Worm (Caenorhabditis elegans) whole organism, L2 larva: ENCODE measurements around the gene D1022.3.
A peak's percentile ranks its signal among the peaks of the same experiment; 100 is the strongest.

Source experiments
- C34F6.9 ChIP-seq: fragments of 150-350 bp; optimal IDR thresholded peaks from 2 replicates; lab custom pipeline; 2014; ENCODE audit warnings: missing biosample characterization, missing genetic modification characterization
- R02D3.7 ChIP-seq: fragments of 150-350 bp; optimal IDR thresholded peaks from 2 replicates; lab custom pipeline; 2014; ENCODE audit warnings: missing biosample characterization, missing genetic modification characterization
- alr-1 ChIP-seq: fragments of 150-350 bp; optimal IDR thresholded peaks from 2 replicates; lab custom pipeline; 2014; ENCODE audit warnings: missing biosample characterization, missing genetic modification characterization
- aly-2 ChIP-seq: fragments of 150-350 bp; optimal IDR thresholded peaks from 2 replicates; lab custom pipeline; 2014; ENCODE audit warnings: missing biosample characterization, missing genetic modification characterization
- blmp-1 ChIP-seq: sonication (generic microtip); optimal IDR thresholded peaks from 2 replicates; lab custom pipeline; 2017; ENCODE audit warnings: missing genetic modification characterization, mild to moderate bottlenecking, missing compliant biosample characterization, antibody characterized with exemption, moderate library complexity; ENCODE audit not compliant: insufficient read depth
- ceh-16 ChIP-seq: fragments of 150-350 bp; optimal IDR thresholded peaks from 2 replicates; lab custom pipeline; 2014; ENCODE audit warnings: missing biosample characterization, missing genetic modification characterization
- ceh-82 ChIP-seq: fragments of 150-350 bp; optimal IDR thresholded peaks from 2 replicates; lab custom pipeline; 2014; ENCODE audit warnings: missing biosample characterization, missing genetic modification characterization
- crh-2 ChIP-seq: sonication (generic microtip); optimal IDR thresholded peaks from 2 replicates; lab custom pipeline; 2017; ENCODE audit warnings: missing biosample characterization, missing genetic modification characterization
- dmd-4 ChIP-seq: sonication (generic microtip); optimal IDR thresholded peaks from 2 replicates; lab custom pipeline; 2017; ENCODE audit warnings: missing biosample characterization, missing genetic modification characterization
- egl-27 ChIP-seq: sonication (generic microtip); optimal IDR thresholded peaks from 3 replicates; lab custom pipeline; 2017; ENCODE audit warnings: missing biosample characterization, missing genetic modification reagents, missing genetic modification characterization
- elt-3 ChIP-seq: sonication (generic microtip); optimal IDR thresholded peaks from 2 replicates; lab custom pipeline; 2017; ENCODE audit warnings: missing biosample characterization, missing genetic modification characterization
- fos-1 ChIP-seq: fragments of 150-350 bp; optimal IDR thresholded peaks from 2 replicates; lab custom pipeline; 2014; ENCODE audit warnings: missing biosample characterization, missing genetic modification characterization
- gmeb-1 ChIP-seq: fragments of 150-350 bp; optimal IDR thresholded peaks from 2 replicates; lab custom pipeline; 2014; ENCODE audit warnings: missing biosample characterization, missing genetic modification characterization
- lin-13 ChIP-seq: fragments of 150-350 bp; optimal IDR thresholded peaks from 2 replicates; lab custom pipeline; 2014; ENCODE audit warnings: missing biosample characterization, missing genetic modification reagents, missing genetic modification characterization
- lin-39 ChIP-seq: fragments of 150-350 bp; optimal IDR thresholded peaks from 2 replicates; lab custom pipeline; 2014; ENCODE audit warnings: missing biosample characterization, missing genetic modification reagents, missing genetic modification characterization
- mbf-1 ChIP-seq: sonication (generic microtip); optimal IDR thresholded peaks from 2 replicates; lab custom pipeline; 2017; ENCODE audit warnings: missing biosample characterization, missing genetic modification characterization
- mdl-1 ChIP-seq, 2 experiments: fragments of 150-350 bp in 1 of 2; sonication (generic microtip) in 1 of 2; optimal IDR thresholded peaks; 2 replicates each; lab custom pipeline; 2017; ENCODE audit warnings: missing biosample characterization in 2 of 2, missing genetic modification characterization in 2 of 2
- nhr-10 ChIP-seq: sonication (generic microtip); optimal IDR thresholded peaks from 2 replicates; lab custom pipeline; 2017; ENCODE audit warnings: missing biosample characterization, missing genetic modification characterization
- nhr-11 ChIP-seq: fragments of 150-350 bp; optimal IDR thresholded peaks from 2 replicates; lab custom pipeline; 2014; ENCODE audit warnings: missing biosample characterization, missing genetic modification characterization
- nhr-12 ChIP-seq: fragments of 150-350 bp; optimal IDR thresholded peaks from 2 replicates; lab custom pipeline; 2014; ENCODE audit warnings: missing biosample characterization, missing genetic modification characterization
- nhr-129 ChIP-seq: fragments of 150-350 bp; optimal IDR thresholded peaks from 2 replicates; lab custom pipeline; 2014; ENCODE audit warnings: missing biosample characterization, missing genetic modification characterization
- nhr-21 ChIP-seq: fragments of 150-350 bp; optimal IDR thresholded peaks from 2 replicates; lab custom pipeline; 2014; ENCODE audit warnings: missing biosample characterization, missing genetic modification characterization
- nhr-23 ChIP-seq: fragments of 150-350 bp; optimal IDR thresholded peaks from 2 replicates; lab custom pipeline; 2014; ENCODE audit warnings: missing biosample characterization, missing genetic modification reagents, missing genetic modification characterization
- nhr-237 ChIP-seq: fragments of 150-350 bp; optimal IDR thresholded peaks from 2 replicates; lab custom pipeline; 2014; ENCODE audit warnings: missing biosample characterization, missing genetic modification characterization
- nhr-25 ChIP-seq: fragments of 150-350 bp; sonication (generic microtip); optimal IDR thresholded peaks from 3 replicates; lab custom pipeline; 2014; ENCODE audit warnings: missing biosample characterization, missing genetic modification characterization
- nhr-6 ChIP-seq: fragments of 150-350 bp; optimal IDR thresholded peaks from 2 replicates; lab custom pipeline; 2014; ENCODE audit warnings: missing biosample characterization, missing genetic modification characterization
- nhr-77 ChIP-seq: fragments of 150-350 bp; optimal IDR thresholded peaks from 2 replicates; lab custom pipeline; 2014; ENCODE audit warnings: missing biosample characterization, missing genetic modification characterization
- peb-1 ChIP-seq: fragments of 150-350 bp; optimal IDR thresholded peaks from 2 replicates; lab custom pipeline; 2014; ENCODE audit warnings: missing biosample characterization, missing genetic modification characterization
- sem-4 ChIP-seq: fragments of 150-350 bp; optimal IDR thresholded peaks from 2 replicates; lab custom pipeline; 2014; ENCODE audit warnings: missing biosample characterization, missing genetic modification reagents, missing genetic modification characterization
- skn-1 ChIP-seq: sonication (generic microtip); optimal IDR thresholded peaks from 2 replicates; lab custom pipeline; 2017; ENCODE audit warnings: missing biosample characterization, missing genetic modification characterization
- sma-3 ChIP-seq: sonication (generic microtip); optimal IDR thresholded peaks from 2 replicates; lab custom pipeline; 2016; ENCODE audit warnings: missing genetic modification reagents, missing genetic modification characterization, missing compliant biosample characterization
- sma-9 ChIP-seq, 2 experiments: fragments of 150-350 bp in 1 of 2; sonication (generic microtip) in 1 of 2; optimal IDR thresholded peaks; 2 replicates each; lab custom pipeline; 2014 to 2016; ENCODE audit warnings: missing genetic modification characterization in 2 of 2, mild to moderate bottlenecking in 1 of 2, missing biosample characterization in 1 of 2, missing compliant biosample characterization in 1 of 2, missing genetic modification reagents in 1 of 2, moderate library complexity in 1 of 2
- snpc-4 ChIP-seq: fragments of 150-350 bp; optimal IDR thresholded peaks from 2 replicates; lab custom pipeline; 2014; ENCODE audit warnings: missing biosample characterization, missing genetic modification characterization
- unc-39 ChIP-seq: fragments of 150-350 bp; optimal IDR thresholded peaks from 2 replicates; lab custom pipeline; 2014; ENCODE audit warnings: missing biosample characterization, missing genetic modification characterization
- unc-55 ChIP-seq: fragments of 150-350 bp; sonication (generic microtip); optimal IDR thresholded peaks from 3 replicates; lab custom pipeline; 2014; ENCODE audit warnings: missing biosample characterization, missing genetic modification reagents, missing genetic modification characterization
- unc-62 ChIP-seq: fragments of 150-350 bp; optimal IDR thresholded peaks from 2 replicates; lab custom pipeline; 2014; ENCODE audit warnings: missing biosample characterization, missing genetic modification reagents, missing genetic modification characterization
- zag-1 ChIP-seq: fragments of 150-350 bp; optimal IDR thresholded peaks from 2 replicates; lab custom pipeline; 2014; ENCODE audit warnings: missing biosample characterization, missing genetic modification characterization
- ztf-1 ChIP-seq: fragments of 200-800 bp; sonication (Bioruptor generic); conservative IDR thresholded peaks from 2 replicates; pipeline ENCODE4 v1.3.6; 2022; ENCODE audit warnings: missing genetic modification characterization, missing compliant biosample characterization
- ztf-4 ChIP-seq: fragments of 150-350 bp; optimal IDR thresholded peaks from 2 replicates; lab custom pipeline; 2014; ENCODE audit warnings: missing biosample characterization, missing genetic modification characterization

Gene D1022.3

ce11 chrII:7478487-7479234 is 22.6 kb upstream of the D1022.3 start, which contains the start of the genes aka-1 and ubc-6 (continued):
- TF ChIP-seq mbf-1 (tag; lab: Kevin White, UChicago) (no peak), unc-39 (tag; lab: Kevin White, UChicago) (no peak), nhr-21 (tag; lab: Kevin White, UChicago) (peak; percentile 79), snpc-4 (tag; lab: Kevin White, UChicago) (peak; percentile 33), ceh-82 (tag; lab: Kevin White, UChicago) (no peak), crh-2 (peak; percentile 77), ceh-16 (tag; lab: Kevin White, UChicago) (no peak), gmeb-1 (tag; lab: Kevin White, UChicago) (peak; percentile 72), alr-1 (tag; lab: Kevin White, UChicago) (no peak), unc-62 (GFP tag; lab: Kevin White, UChicago) (no peak), peb-1 (tag; lab: Kevin White, UChicago) (no peak)

ce11 chrII:7469318-7469717 is 13.2 kb upstream of the D1022.3 start:
- no peak for TF ChIP-seq fos-1 (tag; lab: Kevin White, UChicago)
- TF ChIP-seq, all 48 proteins: peak for 0

DNA sequence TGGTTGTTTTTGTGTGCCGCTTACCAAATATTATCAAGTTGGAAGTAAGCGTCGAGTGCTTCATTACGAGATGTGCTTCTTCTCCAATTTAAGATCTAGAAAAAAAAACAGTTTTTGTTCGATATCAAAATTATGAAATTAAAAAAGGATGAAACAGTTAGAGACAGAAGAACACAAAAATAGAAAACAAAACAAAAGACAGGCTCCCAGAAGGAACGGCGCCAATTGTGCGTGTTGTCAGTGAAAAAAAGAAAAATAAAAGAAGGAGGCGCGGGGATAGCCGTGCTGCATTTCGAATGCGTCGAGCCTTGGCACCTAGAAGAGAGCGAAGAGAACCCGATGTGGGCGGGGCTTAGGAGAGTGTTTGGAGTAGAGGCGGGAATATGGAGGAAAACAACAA is 9.4 kb upstream of the D1022.3 start, which contains the start of gene sro-1:
Gene sro-1 (minus strand): TSS at position 101 of the 400 bp plus-strand sequence.
- peak; percentile 8 for TF ChIP-seq unc-55 (GFP tag; lab: Kevin White, UChicago)
- TF ChIP-seq snpc-4 (tag; lab: Kevin White, UChicago), result no peak
- TF ChIP-seq, all 48 proteins: peak for 1

DNA sequence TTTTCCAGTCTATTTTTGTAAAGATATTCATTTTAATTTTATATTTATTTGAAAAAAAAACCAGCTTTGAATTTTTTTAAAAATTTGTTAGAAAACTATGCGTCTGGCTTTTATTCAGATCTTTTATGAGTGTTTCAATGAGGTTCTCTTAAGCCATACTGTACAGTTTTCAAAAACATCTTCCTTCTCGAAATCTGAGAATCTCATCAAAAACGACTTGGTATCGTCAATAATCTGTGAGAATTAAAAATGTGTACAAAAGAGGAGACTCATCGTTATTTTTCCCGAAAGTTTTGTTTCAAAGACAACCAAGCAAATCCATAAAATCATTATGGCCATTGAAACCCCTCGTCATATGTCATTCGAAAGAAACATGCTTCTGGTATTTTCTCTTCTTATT is 3.1 kb upstream of the D1022.3 start, which contains the start of gene D1022.2:
Gene D1022.2 (plus strand): TSS at position 301 of the 400 bp plus-strand sequence.
- no peak for TF ChIP-seq nhr-129 (tag; lab: Kevin White, UChicago)
- TF ChIP-seq R02D3.7, result no peak
- no peak for TF ChIP-seq zag-1
- TF ChIP-seq, all 48 proteins: peak for 0

DNA sequence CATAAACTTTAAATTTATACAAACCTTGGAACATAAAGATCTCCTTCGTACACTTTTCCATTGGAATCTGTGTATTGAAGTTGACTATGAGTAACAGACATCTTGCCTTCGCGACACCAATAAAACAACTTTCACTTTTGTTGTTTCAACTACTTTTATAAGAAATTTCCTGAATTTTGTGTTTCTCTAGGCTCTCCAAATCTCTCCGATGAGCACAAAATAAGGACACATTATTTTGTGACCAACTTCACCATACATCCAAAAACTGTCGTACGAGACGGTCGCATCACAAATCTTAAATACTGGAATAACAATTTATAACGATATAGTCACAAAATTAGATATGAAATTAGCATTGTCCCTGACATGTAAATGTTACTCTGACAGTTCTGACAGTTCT is 2.6 kb upstream of the D1022.3 start, which contains the start of gene D1022.5:
Gene D1022.5 (minus strand): TSS at position 101 of the 400 bp plus-strand sequence.
- TF ChIP-seq egl-27 (tag; lab: Kevin White, UChicago) (no peak), elt-3 (tag; lab: Kevin White, UChicago) (no peak), ztf-4 (tag; lab: Kevin White, UChicago) (no peak), lin-13 (GFP tag; lab: Kevin White, UChicago) (no peak), fos-1 (tag; lab: Kevin White, UChicago) (no peak), nhr-10 (tag; lab: Kevin White, UChicago) (no peak), nhr-25 (tag; lab: Kevin White, UChicago) (no peak), nhr-12 (tag; lab: Kevin White, UChicago) (no peak), skn-1 (no peak), nhr-11 (tag; lab: Kevin White, UChicago) (no peak), sma-3 (GFP tag; lab: Kevin White, UChicago) (no peak), sem-4 (tag; lab: Kevin White, UChicago) (no peak), sma-9 (GFP tag; optimal IDR thresholded peaks at IDR 0.05; lab: Kevin White, UChicago) (no peak), sma-9 (tag; optimal IDR thresholded peaks at IDR 0.05; lab: Kevin White, UChicago) (no peak), R02D3.7 (no peak), nhr-129 (tag; lab: Kevin White, UChicago) (no peak), blmp-1 (no peak), lin-39 (tag; lab: Kevin White, UChicago) (no peak), nhr-77 (tag; lab: Kevin White, UChicago) (no peak), nhr-6 (no peak)

- TF ChIP-seq nhr-10 (tag; lab: Kevin White, UChicago) (no peak), aly-2 (no peak), nhr-237 (no peak), crh-2 (peak; percentile 38), C34F6.9 (tag; lab: Kevin White, UChicago) (peak; percentile 33), sma-9 (GFP tag; optimal IDR thresholded peaks at IDR 0.05; lab: Kevin White, UChicago) (peak; percentile 68), sma-9 (tag; optimal IDR thresholded peaks at IDR 0.05; lab: Kevin White, UChicago) (no peak), nhr-23 (tag; lab: Kevin White, UChicago) (no peak), lin-13 (GFP tag; lab: Kevin White, UChicago) (no peak), gmeb-1 (tag; lab: Kevin White, UChicago) (peak; percentile 37), fos-1 (tag; lab: Kevin White, UChicago) (peak; percentile 57), sem-4 (tag; lab: Kevin White, UChicago) (no peak), ztf-1 (GFP tag; lab: Robert Waterston, UW) (no peak), blmp-1 (peak; percentile 56), dmd-4 (tag; lab: Kevin White, UChicago) (no peak), mdl-1 (tag; optimal IDR thresholded peaks at IDR 0.05; lab: Kevin White, UChicago) (no peak)
Observed at ce11 chrII:7457210-7457609, 1.1 kb upstream of the D1022.3 start, which contains the start of gene D1022.4. Gene D1022.4, minus strand, starts transcription at chrII:7457292.
